Worm (Caenorhabditis elegans) whole organism, late embryonic: Measurements from ENCODE around the gene ash-2.

Source experiments
- C08G9.2 ChIP-seq: sonication (generic microtip); optimal IDR thresholded peaks from 2 replicates; lab custom pipeline; 2016; ENCODE audit warnings: mild to moderate bottlenecking, missing genetic modification characterization, moderate library complexity, missing compliant biosample characterization
- K02D7.2 ChIP-seq: sonication (generic microtip); optimal IDR thresholded peaks from 2 replicates; lab custom pipeline; 2017; ENCODE audit warnings: mild to moderate bottlenecking, missing genetic modification characterization, missing compliant biosample characterization
- ceh-14 ChIP-seq: sonication (generic microtip); optimal IDR thresholded peaks from 2 replicates; lab custom pipeline; 2016; ENCODE audit warnings: missing genotype, missing genetic modification characterization, missing compliant biosample characterization
- ceh-18 ChIP-seq: sonication (generic microtip); optimal IDR thresholded peaks from 2 replicates; lab custom pipeline; 2016; ENCODE audit warnings: missing genetic modification characterization, missing compliant biosample characterization
- ceh-22 ChIP-seq: sonication (generic microtip); optimal IDR thresholded peaks from 2 replicates; lab custom pipeline; 2017; ENCODE audit warnings: missing biosample characterization, missing genetic modification characterization
- ceh-31 ChIP-seq: sonication (generic microtip); optimal IDR thresholded peaks from 2 replicates; lab custom pipeline; 2016; ENCODE audit warnings: missing genetic modification characterization, missing compliant biosample characterization
- ceh-45 ChIP-seq: fragments of 200-800 bp; sonication (Bioruptor generic); IDR thresholded peaks from 2 replicates; pipeline ENCODE4 v1.3.6; 2022; ENCODE audit warnings: missing genetic modification reagents, missing genetic modification characterization, missing compliant biosample characterization
- ceh-48 ChIP-seq: sonication (generic microtip); optimal IDR thresholded peaks from 2 replicates; lab custom pipeline; 2016; ENCODE audit warnings: missing genetic modification characterization, inconsistent platforms, missing compliant biosample characterization
- ceh-6 ChIP-seq: fragments of 200-800 bp; sonication (Bioruptor generic); optimal IDR thresholded peaks from 2 replicates; lab custom pipeline; 2018; ENCODE audit warnings: mild to moderate bottlenecking, missing genetic modification characterization, missing compliant biosample characterization
- dve-1 ChIP-seq: sonication (generic microtip); optimal IDR thresholded peaks from 2 replicates; lab custom pipeline; 2017; ENCODE audit warnings: antibody characterized with exemption, mild to moderate bottlenecking, missing genetic modification characterization, missing compliant biosample characterization
- elt-2 ChIP-seq: sonication (generic microtip); optimal IDR thresholded peaks from 2 replicates; lab custom pipeline; 2016; ENCODE audit warnings: missing genetic modification reagents, missing genetic modification characterization, missing compliant biosample characterization
- ets-4 ChIP-seq: sonication (generic microtip); optimal IDR thresholded peaks from 2 replicates; lab custom pipeline; 2016; ENCODE audit warnings: missing genetic modification characterization, missing compliant biosample characterization
- fkh-10 ChIP-seq: fragments of 150-350 bp; optimal IDR thresholded peaks from 2 replicates; lab custom pipeline; 2014; ENCODE audit warnings: missing biosample characterization, missing genetic modification reagents, missing genetic modification characterization
- hlh-13 ChIP-seq: fragments of 200-800 bp; sonication (Bioruptor generic); optimal IDR thresholded peaks from 2 replicates; lab custom pipeline; 2018; ENCODE audit warnings: mild to moderate bottlenecking, missing genetic modification characterization, missing compliant biosample characterization
- hlh-15 ChIP-seq: sonication (generic microtip); optimal IDR thresholded peaks from 2 replicates; lab custom pipeline; 2016; ENCODE audit warnings: missing genetic modification characterization, missing compliant biosample characterization
- lin-11 ChIP-seq: fragments of 200-800 bp; sonication (Bioruptor generic); optimal IDR thresholded peaks from 2 replicates; lab custom pipeline; 2018; ENCODE audit warnings: mild to moderate bottlenecking, missing genetic modification characterization, missing compliant biosample characterization
- madf-2 ChIP-seq: sonication (generic microtip); optimal IDR thresholded peaks from 2 replicates; lab custom pipeline; 2017; ENCODE audit warnings: missing genetic modification characterization, missing compliant biosample characterization
- nfya-1 ChIP-seq: sonication (generic microtip); optimal IDR thresholded peaks from 2 replicates; lab custom pipeline; 2017; ENCODE audit warnings: missing genetic modification characterization, mild to moderate bottlenecking, missing compliant biosample characterization, antibody characterized with exemption, moderate library complexity
- nhr-11 ChIP-seq: fragments of 150-350 bp; optimal IDR thresholded peaks from 2 replicates; lab custom pipeline; 2014; ENCODE audit warnings: missing biosample characterization, missing genetic modification characterization
- pax-1 ChIP-seq: fragments of 150-350 bp; optimal IDR thresholded peaks from 2 replicates; lab custom pipeline; 2014; ENCODE audit warnings: missing biosample characterization, missing genetic modification characterization
- pha-2 ChIP-seq: sonication (generic microtip); optimal IDR thresholded peaks from 2 replicates; lab custom pipeline; 2017; ENCODE audit warnings: mild to moderate bottlenecking, missing genetic modification characterization, missing compliant biosample characterization
- pros-1 ChIP-seq: fragments of 150-350 bp; optimal IDR thresholded peaks from 2 replicates; lab custom pipeline; 2014; ENCODE audit warnings: missing biosample characterization, missing genetic modification reagents, missing genetic modification characterization
- ref-2 ChIP-seq: sonication (generic microtip); optimal IDR thresholded peaks from 2 replicates; lab custom pipeline; 2016; ENCODE audit warnings: missing genetic modification characterization, missing compliant biosample characterization
- rnt-1 ChIP-seq: sonication (generic microtip); optimal IDR thresholded peaks from 2 replicates; lab custom pipeline; 2016; ENCODE audit warnings: missing genetic modification characterization, missing compliant biosample characterization
- sox-2 ChIP-seq: fragments of 200-800 bp; sonication (Bioruptor generic); IDR thresholded peaks from 2 replicates; pipeline ENCODE4 v1.3.6; 2022; ENCODE audit warnings: missing genetic modification reagents, missing genetic modification characterization, missing compliant biosample characterization
- sox-4 ChIP-seq: sonication (generic microtip); optimal IDR thresholded peaks from 2 replicates; lab custom pipeline; 2017; ENCODE audit warnings: mild to moderate bottlenecking, missing genetic modification characterization, inconsistent platforms, missing compliant biosample characterization
- ttx-3 ChIP-seq: sonication (generic microtip); optimal IDR thresholded peaks from 2 replicates; lab custom pipeline; 2016; ENCODE audit warnings: missing genetic modification reagents, missing genetic modification characterization, missing compliant biosample characterization

Gene ash-2

DNA sequence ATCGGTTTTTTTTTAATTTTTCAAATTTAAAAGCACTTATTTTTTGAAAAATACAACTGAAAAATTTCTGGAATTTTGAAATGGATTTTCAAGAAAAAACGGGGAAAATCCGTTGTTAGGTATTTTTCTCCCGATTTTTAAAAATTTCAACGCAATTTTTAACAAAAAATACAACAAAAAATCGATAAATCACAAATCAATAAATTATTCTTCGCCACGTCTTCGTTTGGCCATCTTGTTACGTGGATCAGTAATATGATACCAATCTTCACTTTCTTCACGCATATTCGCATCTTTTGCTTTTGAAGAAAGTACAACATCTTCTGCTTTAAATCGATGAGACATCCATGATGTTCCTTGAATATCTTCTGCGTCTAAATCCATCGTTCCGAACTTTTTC is 49.1 kb downstream of the ash-2 start:
- TF ChIP-seq ref-2 (no peak), ceh-6 (GFP tag; lab: Kevin White, UChicago) (no peak), ceh-31 (tag; lab: Kevin White, UChicago) (no peak), ceh-22 (tag; lab: Kevin White, UChicago) (no peak), fkh-10 (GFP tag; lab: Kevin White, UChicago) (no peak), hlh-13 (GFP tag; lab: Kevin White, UChicago) (no peak), ceh-14 (tag; lab: Kevin White, UChicago) (no peak), elt-2 (no peak), hlh-15 (tag; lab: Kevin White, UChicago) (no peak), lin-11 (tag; lab: Kevin White, UChicago) (no peak), ets-4 (tag; lab: Kevin White, UChicago) (no peak), sox-4 (tag; lab: Kevin White, UChicago) (no peak), sox-2 (GFP tag; lab: Robert Waterston, UW) (no peak), pros-1 (tag; lab: Kevin White, UChicago) (no peak), K02D7.2 (tag; lab: Kevin White, UChicago) (no peak), nhr-11 (tag; lab: Kevin White, UChicago) (no peak), rnt-1 (tag; lab: Kevin White, UChicago) (no peak), dve-1 (tag; lab: Kevin White, UChicago) (no peak), pax-1 (tag; lab: Kevin White, UChicago) (no peak), ttx-3 (tag; lab: Kevin White, UChicago) (no peak)

ce11 chrII:12036075-12036474 is 56.4 kb downstream of the ash-2 start:
- TF ChIP-seq pha-2: no peak
- no peak for TF ChIP-seq nfya-1 (tag; lab: Kevin White, UChicago)
- TF ChIP-seq ceh-18: no peak
- no peak for TF ChIP-seq hlh-13 (GFP tag; lab: Kevin White, UChicago)
- TF ChIP-seq ceh-31 (tag; lab: Kevin White, UChicago): no peak
- TF ChIP-seq C08G9.2: no peak
- TF ChIP-seq pros-1 (tag; lab: Kevin White, UChicago): no peak
- TF ChIP-seq ets-4 (tag; lab: Kevin White, UChicago): no peak

- TF ChIP-seq madf-2 (tag; lab: Kevin White, UChicago) (no peak), ceh-45 (no peak), ceh-48 (peak; percentile 37)
These were observed 56.9 kb downstream of the ash-2 start, which contains the start of gene cyn-16 for ce11 chrII:12036516-12036915. Gene cyn-16, minus strand, starts transcription at chrII:12036742.
